Fruit fly (Drosophila melanogaster): ENCODE measurements around the gene Elp1.

Gene Elp1

DNA sequence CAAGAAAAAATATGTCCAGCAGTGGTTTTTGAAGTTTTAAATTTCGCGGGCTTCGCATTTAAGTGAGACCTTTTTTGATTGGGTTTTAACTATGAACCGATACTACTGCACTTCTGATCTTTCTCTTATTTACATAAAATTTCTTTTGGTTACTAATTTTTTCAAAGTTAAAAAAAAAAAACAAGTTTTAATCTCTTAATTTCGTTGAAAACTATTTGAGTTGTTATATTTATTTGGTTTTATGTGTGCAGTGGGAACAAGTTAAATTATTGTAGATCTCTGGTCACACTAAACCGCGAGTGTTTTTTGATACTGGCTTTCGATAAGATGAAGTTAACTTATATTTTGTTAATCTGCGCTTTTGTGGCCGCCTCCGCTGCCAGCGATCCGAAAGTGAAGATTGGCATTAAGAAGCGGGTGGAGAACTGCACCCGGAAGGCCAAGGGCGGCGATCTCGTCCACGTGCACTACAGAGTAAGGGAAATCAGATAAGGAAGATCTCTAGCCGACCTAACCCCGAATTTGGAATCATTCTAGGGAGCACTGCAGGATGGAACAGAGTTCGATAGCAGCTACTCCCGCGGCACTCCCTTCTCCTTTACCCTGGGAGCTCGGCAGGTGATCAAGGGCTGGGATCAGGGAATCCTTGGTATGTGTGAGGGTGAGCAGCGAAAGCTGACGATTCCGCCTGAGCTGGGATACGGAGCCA lies 23.3 kb downstream of the Elp1 start, which contains the start of gene CG14715 (continued):
- no peak for TF ChIP-seq NfI (GFP tag; optimal IDR thresholded peaks at IDR 0.05)
- TF ChIP-seq CG2120 (GFP tag; optimal IDR thresholded peaks at IDR 0.05), result peak; percentile 67
- TF ChIP-seq knrl (GFP tag; IDR thresholded peaks at IDR 0.05; ENCODE audit: partially characterized antibody), result peak; percentile 65
- no peak for TF ChIP-seq HLH4C (GFP tag; IDR thresholded peaks at IDR 0.05; ENCODE audit: partially characterized antibody)
- no peak for TF ChIP-seq CG3281 (GFP tag; optimal IDR thresholded peaks at IDR 0.05)
- no peak for TF ChIP-seq HLHmδ (GFP tag; optimal IDR thresholded peaks at IDR 0.05)
- peak; percentile 21 for TF ChIP-seq grau (tag; optimal IDR thresholded peaks at IDR 0.05)
- no peak for TF ChIP-seq C15 (GFP tag; IDR thresholded peaks at IDR 0.05)
- TF ChIP-seq CG2202 (tag; optimal IDR thresholded peaks at IDR 0.05), result no peak
- TF ChIP-seq ase (GFP tag; IDR thresholded peaks at IDR 0.05), result no peak
- TF ChIP-seq CTCF (GFP tag; optimal IDR thresholded peaks at IDR 0.05), result peak; percentile 23
- TF ChIP-seq dimm (GFP tag; IDR thresholded peaks at IDR 0.05), result no peak
- TF ChIP-seq org-1 (GFP tag; optimal IDR thresholded peaks at IDR 0.05), result no peak
- no peak for TF ChIP-seq Neu2 (GFP tag; optimal IDR thresholded peaks at IDR 0.05; ENCODE audit: borderline replicate concordance)
- TF ChIP-seq mirr (GFP tag; optimal IDR thresholded peaks at IDR 0.05), result no peak
- no peak for TF ChIP-seq Aef1 (GFP tag; IDR thresholded peaks at IDR 0.05)
- peak; percentile 33 for TF ChIP-seq CG1602 (GFP tag; optimal IDR thresholded peaks at IDR 0.05)
- no peak for TF ChIP-seq aop (GFP tag; IDR thresholded peaks at IDR 0.05)
- no peak for TF ChIP-seq CG12219 (GFP tag; optimal IDR thresholded peaks at IDR 0.05)
- no peak for TF ChIP-seq cad (GFP tag; optimal IDR thresholded peaks at IDR 0.05)
- TF ChIP-seq tin (GFP tag; optimal IDR thresholded peaks at IDR 0.05), result peak; percentile 44
- no peak for TF ChIP-seq Usf (GFP tag; optimal IDR thresholded peaks at IDR 0.05)
- TF ChIP-seq corto (GFP tag; optimal IDR thresholded peaks at IDR 0.05), result no peak
- no peak for TF ChIP-seq danr (GFP tag; IDR thresholded peaks at IDR 0.05)
- TF ChIP-seq CG5180 (GFP tag; optimal IDR thresholded peaks at IDR 0.05), result no peak
- peak; percentile 18 for TF ChIP-seq zen (tag; optimal IDR thresholded peaks at IDR 0.05)
- peak; percentile 47 for TF ChIP-seq Ssrp (tag; optimal IDR thresholded peaks at IDR 0.05)
- no peak for TF ChIP-seq chinmo (GFP tag; IDR thresholded peaks at IDR 0.05; ENCODE audit: partially characterized antibody)
- no peak for TF ChIP-seq CG9437 (GFP tag; optimal IDR thresholded peaks at IDR 0.05)
- TF ChIP-seq Ptx1 (GFP tag; IDR thresholded peaks at IDR 0.05), result peak; percentile 75
- TF ChIP-seq Dref (GFP tag; IDR thresholded peaks at IDR 0.05), result no peak
- TF ChIP-seq Ravus (GFP tag; IDR thresholded peaks at IDR 0.05), result no peak
- TF ChIP-seq Xbp1 (GFP tag; optimal IDR thresholded peaks at IDR 0.05), result peak; percentile 67
- TF ChIP-seq Dll (GFP tag; IDR thresholded peaks at IDR 0.05; ENCODE audit: partially characterized antibody), result peak; percentile 68; the same call in 3 of the 4 replicates
- TF ChIP-seq rib (GFP tag; IDR thresholded peaks at IDR 0.05), result no peak
- TF ChIP-seq Doc3 (GFP tag; IDR thresholded peaks at IDR 0.05; ENCODE audit: partially characterized antibody), result no peak
- no peak for TF ChIP-seq CG6654 (GFP tag; optimal IDR thresholded peaks at IDR 0.05)
- TF ChIP-seq fru (optimal IDR thresholded peaks at IDR 0.05), result no peak
- no peak for TF ChIP-seq zfh1 (GFP tag; IDR thresholded peaks at IDR 0.05)
- TF ChIP-seq Med (GFP tag), result peak; percentile 55
- peak in 1 of 2 experiments; percentile 50 for TF ChIP-seq Hr51 (GFP tag; optimal IDR thresholded peaks at IDR 0.05)
- no peak for TF ChIP-seq Sry-β (GFP tag; optimal IDR thresholded peaks at IDR 0.05)
- TF ChIP-seq jumu (GFP tag; optimal IDR thresholded peaks at IDR 0.05), result peak; percentile 45
- TF ChIP-seq CG31365 (tag; optimal IDR thresholded peaks at IDR 0.05), result no peak
- TF ChIP-seq D19A (tag; optimal IDR thresholded peaks at IDR 0.05), result no peak
- TF ChIP-seq MBD-R2 (GFP tag; IDR thresholded peaks at IDR 0.05), result peak; percentile 67
- TF ChIP-seq CHES-1-like (GFP tag; optimal IDR thresholded peaks at IDR 0.05), result peak; percentile 55
- peak; percentile 28 for TF ChIP-seq gro (GFP tag; optimal IDR thresholded peaks at IDR 0.05)
- no peak for TF ChIP-seq Ada2b (GFP tag; IDR thresholded peaks at IDR 0.05)
- peak; percentile 47 for TF ChIP-seq NC2β (GFP tag; optimal IDR thresholded peaks at IDR 0.05)
- no peak for TF ChIP-seq Deaf1 (tag; optimal IDR thresholded peaks at IDR 0.05)
